Fruit fly (Drosophila melanogaster) whole organism, embryonic: ENCODE data around the gene fig.

Experiments
- CG17328 ChIP-seq: fragments of 200-800 bp; sonication (Bioruptor generic); IDR thresholded peaks from 2 replicates; pipeline ENCODE4 v1.3.6; 2022; ENCODE audit warnings: missing biosample characterization, missing genetic modification characterization
- CG17359 ChIP-seq: fragments of 200-800 bp; sonication (Bioruptor generic); optimal IDR thresholded peaks from 3 replicates; lab custom pipeline; 2018; ENCODE audit warnings: missing biosample characterization, mild to moderate bottlenecking, missing genetic modification characterization, moderate library complexity
- CG2712 ChIP-seq: fragments of 200-800 bp; optimal IDR thresholded peaks from 3 replicates; lab custom pipeline; 2019; ENCODE audit warnings: missing biosample characterization, mild to moderate bottlenecking, missing genetic modification characterization, moderate library complexity
- CG3281 ChIP-seq: fragments of 200-800 bp; sonication (Bioruptor generic); optimal IDR thresholded peaks from 3 replicates; lab custom pipeline; 2017; ENCODE audit warnings: missing biosample characterization, mild to moderate bottlenecking, missing genetic modification characterization
- CG5245 ChIP-seq: fragments of 200-800 bp; sonication (Bioruptor generic); optimal IDR thresholded peaks from 3 replicates; lab custom pipeline; 2016; ENCODE audit warnings: missing biosample characterization, missing genetic modification characterization
- CG7372 ChIP-seq: fragments of 200-800 bp; sonication (Bioruptor generic); IDR thresholded peaks from 2 replicates; pipeline ENCODE4 v1.3.6; 2022; ENCODE audit warnings: missing biosample characterization, missing genetic modification characterization
- Dll ChIP-seq: fragments of 200-800 bp; sonication (Bioruptor generic); IDR thresholded peaks from 4 replicates; pipeline ENCODE4 v1.3.6; 2022; ENCODE audit warnings: missing biosample characterization, missing genetic modification characterization; ENCODE audit not compliant: partially characterized antibody
- Lhr ChIP-seq: fragments of 200-800 bp; sonication (Bioruptor generic); optimal IDR thresholded peaks from 3 replicates; lab custom pipeline; 2017; ENCODE audit warnings: mild to moderate bottlenecking, missing biosample characterization, missing genetic modification reagents, missing genetic modification characterization
- croc ChIP-seq: fragments of 200-800 bp; sonication (Bioruptor generic); conservative IDR thresholded peaks from 3 replicates; pipeline ENCODE4 v1.3.6; 2022; ENCODE audit warnings: missing biosample characterization, missing genetic modification characterization
- dan ChIP-seq: fragments of 200-800 bp; sonication (Bioruptor generic); IDR thresholded peaks from 2 replicates; pipeline ENCODE4 v1.3.6; 2022; ENCODE audit warnings: missing biosample characterization, missing genetic modification characterization
- danr ChIP-seq: fragments of 200-800 bp; sonication (Bioruptor generic); IDR thresholded peaks from 2 replicates; pipeline ENCODE4 v1.3.6; 2022; ENCODE audit warnings: missing biosample characterization, missing genetic modification characterization
- nmo ChIP-seq: fragments of 200-800 bp; sonication (Bioruptor generic); optimal IDR thresholded peaks from 2 replicates; lab custom pipeline; 2018; ENCODE audit warnings: missing biosample characterization, mild to moderate bottlenecking, missing genetic modification characterization, moderate library complexity
- sug ChIP-seq: fragments of 200-800 bp; optimal IDR thresholded peaks from 2 replicates; lab custom pipeline; 2019; ENCODE audit warnings: missing biosample characterization, mild to moderate bottlenecking, missing genetic modification characterization, moderate library complexity
- vvl ChIP-seq: fragments of 200-800 bp; sonication (Bioruptor generic); IDR thresholded peaks from 2 replicates; pipeline ENCODE4 v1.3.6; 2022; ENCODE audit warnings: missing biosample characterization, missing genetic modification characterization

DNA sequence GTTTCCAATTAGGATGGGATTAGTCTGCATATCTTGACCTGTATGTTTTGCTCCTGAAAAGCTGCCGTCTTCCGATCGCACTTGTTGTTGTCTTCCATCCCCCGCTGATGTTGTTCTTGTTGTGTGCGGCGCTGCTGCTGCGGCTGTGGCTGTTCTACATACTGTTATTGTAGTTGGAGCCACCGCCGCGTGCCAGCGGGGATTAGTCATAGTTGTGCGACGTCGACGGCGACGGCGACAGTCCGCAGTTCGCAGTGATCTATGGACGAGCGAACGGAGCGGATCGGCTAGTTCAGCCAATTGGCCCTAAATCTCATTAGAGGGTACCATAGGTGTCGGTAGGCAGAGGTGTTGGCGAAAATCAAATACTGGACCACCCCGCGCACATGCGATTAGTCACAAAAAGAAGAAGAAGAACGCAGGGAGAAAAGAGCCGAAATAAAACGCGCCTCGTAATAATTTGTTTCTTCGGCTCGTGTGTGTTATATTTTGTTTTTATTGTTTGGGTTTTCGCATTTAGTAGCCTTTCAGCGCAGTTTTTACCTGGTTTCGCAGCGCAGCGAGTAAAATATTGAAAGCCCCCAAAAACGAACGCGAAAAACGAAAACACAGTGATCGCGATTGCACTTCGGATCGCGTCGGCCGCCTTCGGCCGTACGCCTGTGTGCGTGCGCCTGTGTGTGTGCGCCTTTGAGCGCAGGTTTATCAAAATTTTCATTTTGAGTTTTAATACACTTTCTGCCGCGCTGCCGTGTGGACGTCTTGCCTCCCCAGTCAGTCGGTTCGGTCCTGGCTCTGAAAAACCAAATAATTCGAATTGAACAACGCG is 14.8 kb downstream of the fig start, which contains the start of gene kay:
- TF ChIP-seq sug (tag; lab: Kevin White, UChicago) (no peak), nmo (no peak), CG17359 (tag; lab: Kevin White, UChicago) (no peak), dan (GFP tag; lab: Robert Waterston, UW) (no peak), CG17328 (GFP tag; lab: Robert Waterston, UW) (no peak), Dll (GFP tag; lab: Robert Waterston, UW) (no peak), Lhr (GFP tag; lab: Kevin White, UChicago) (no peak), CG3281 (no peak), CG5245 (GFP tag; lab: Kevin White, UChicago) (no peak), croc (GFP tag; lab: Robert Waterston, UW) (no peak), danr (GFP tag; lab: Robert Waterston, UW) (no peak), vvl (GFP tag; lab: Robert Waterston, UW) (no peak), CG2712 (tag; lab: Kevin White, UChicago) (no peak), CG7372 (GFP tag; lab: Robert Waterston, UW) (no peak)
